Fruit fly (Drosophila melanogaster): Measurements from ENCODE around the gene CG7059.

dm6 chr3R:22365660-22366195, 23.9 kb upstream of the CG7059 start, which contains the start of gene CG5382:
- TF ChIP-seq Doc3 (GFP tag; IDR thresholded peaks at IDR 0.05; ENCODE audit: partially characterized antibody) = no peak
- TF ChIP-seq prd (optimal IDR thresholded peaks at IDR 0.05) = no peak
- no peak for TF ChIP-seq prd (GFP tag; IDR thresholded peaks at IDR 0.05)
